In genomic region chr3R:16223252-16224037, dm6 we compare ENCODE assay signal across 1 fruit fly cellular context.
TF ChIP-seq lines count a peak whose summit lies in the region.

No protein-coding gene starts in this region.

TF ChIP-seq in whole organism, embryonic, 481 proteins besides CTCF, POLR2A, EP300 and RAD21 (continued from another document):
- peak; percentile 48; the same call in 1 of the 2 replicates for TF ChIP-seq slbo (GFP tag; IDR thresholded peaks at IDR 0.05; lab: Robert Waterston, UW)
- TF ChIP-seq B-H2 (GFP tag; optimal IDR thresholded peaks at IDR 0.05; lab: Kevin White, UChicago), result peak; percentile 35
- TF ChIP-seq CG1647 (GFP tag; optimal IDR thresholded peaks at IDR 0.05; lab: Kevin White, UChicago), result no peak
- TF ChIP-seq CG17912 (GFP tag; optimal IDR thresholded peaks at IDR 0.05; lab: Kevin White, UChicago), result no peak
- TF ChIP-seq Dref (GFP tag; IDR thresholded peaks at IDR 0.05; lab: Robert Waterston, UW), result no peak
- no peak for TF ChIP-seq Side (GFP tag; optimal IDR thresholded peaks at IDR 0.05; lab: Kevin White, UChicago)
- no peak for TF ChIP-seq gsb (GFP tag; IDR thresholded peaks at IDR 0.05; lab: Robert Waterston, UW)
- TF ChIP-seq CG11504 (tag; optimal IDR thresholded peaks at IDR 0.05; lab: Kevin White, UChicago), result peak; percentile 78
- TF ChIP-seq HHEX (GFP tag; optimal IDR thresholded peaks at IDR 0.05; lab: Kevin White, UChicago), result no peak
- no peak for TF ChIP-seq CG14050 (GFP tag; IDR thresholded peaks at IDR 0.05; lab: Robert Waterston, UW)
- no peak for TF ChIP-seq CG10654 (GFP tag; optimal IDR thresholded peaks at IDR 0.05; lab: Kevin White, UChicago)
- TF ChIP-seq Ptx1 (GFP tag; IDR thresholded peaks at IDR 0.05; lab: Robert Waterston, UW), result no peak
- peak in 1 of 2 experiments; percentile 23 for TF ChIP-seq Eip74EF (GFP tag; optimal IDR thresholded peaks at IDR 0.05; lab: Kevin White, UChicago)
- peak; percentile 44 for TF ChIP-seq ftz-f1 (GFP tag; optimal IDR thresholded peaks at IDR 0.05; lab: Kevin White, UChicago)
- TF ChIP-seq esg (GFP tag; conservative IDR thresholded peaks at IDR 0.05; lab: Robert Waterston, UW), result no peak; the same call in 1 of the 2 replicates
- TF ChIP-seq CG34422 (GFP tag; IDR thresholded peaks at IDR 0.05; lab: Robert Waterston, UW), result no peak
